Fruit fly (Drosophila melanogaster) whole organism, embryonic: ENCODE data around the gene CG8993.
A peak's percentile ranks its signal among the peaks of the same experiment; 100 is the strongest.

Experiments
- Adf1 ChIP-seq: fragments of 200-800 bp; sonication (Bioruptor generic); IDR thresholded peaks from 2 replicates; pipeline ENCODE4 v1.3.6; 2022; ENCODE audit warnings: missing biosample characterization, missing genetic modification characterization
- Bgb ChIP-seq: fragments of 200-800 bp; sonication (Bioruptor generic); IDR thresholded peaks from 2 replicates; pipeline ENCODE4 v1.3.6; 2022; ENCODE audit warnings: missing biosample characterization, missing genetic modification characterization; ENCODE audit not compliant: partially characterized antibody
- CG10209 ChIP-seq: fragments of 200-800 bp; sonication (Bioruptor generic); optimal IDR thresholded peaks from 3 replicates; lab custom pipeline; 2017; ENCODE audit warnings: missing biosample characterization, mild to moderate bottlenecking, missing genetic modification characterization, missing genetic modification reagents
- CG11504 ChIP-seq: fragments of 200-800 bp; sonication (Bioruptor generic); optimal IDR thresholded peaks from 3 replicates; lab custom pipeline; 2019; ENCODE audit warnings: missing biosample characterization, mild to moderate bottlenecking, missing genetic modification characterization, moderate library complexity
- CG12071 ChIP-seq: fragments of 200-800 bp; sonication (Bioruptor generic); optimal IDR thresholded peaks from 3 replicates; lab custom pipeline; 2018; ENCODE audit warnings: missing biosample characterization, mild to moderate bottlenecking, missing genetic modification characterization
- CG12219 ChIP-seq: fragments of 200-800 bp; sonication (Bioruptor generic); optimal IDR thresholded peaks from 3 replicates; lab custom pipeline; 2018; ENCODE audit warnings: missing biosample characterization, mild to moderate bottlenecking, missing genetic modification characterization
- CG1233 ChIP-seq: fragments of 200-800 bp; sonication (Bioruptor generic); optimal IDR thresholded peaks from 4 replicates; lab custom pipeline; 2018; ENCODE audit warnings: missing biosample characterization, mild to moderate bottlenecking, missing genetic modification characterization
- CG12769 ChIP-seq: fragments of 200-800 bp; sonication (Bioruptor generic); optimal IDR thresholded peaks from 2 replicates; lab custom pipeline; 2019; ENCODE audit warnings: missing biosample characterization, mild to moderate bottlenecking, missing genetic modification characterization, moderate library complexity
- CG13424 ChIP-seq: fragments of 200-800 bp; sonication (Bioruptor generic); optimal IDR thresholded peaks from 2 replicates; lab custom pipeline; 2019; ENCODE audit warnings: missing biosample characterization, mild to moderate bottlenecking, missing genetic modification characterization, moderate library complexity
- CG14710 ChIP-seq: fragments of 200-800 bp; sonication (Bioruptor generic); optimal IDR thresholded peaks from 3 replicates; lab custom pipeline; 2019; ENCODE audit warnings: missing biosample characterization, mild to moderate bottlenecking, missing genetic modification characterization, moderate library complexity
- CG16815 ChIP-seq: fragments of 200-800 bp; sonication (Bioruptor generic); optimal IDR thresholded peaks from 3 replicates; lab custom pipeline; 2017; ENCODE audit warnings: missing biosample characterization, mild to moderate bottlenecking, missing genetic modification characterization
- CG17328 ChIP-seq: fragments of 200-800 bp; sonication (Bioruptor generic); IDR thresholded peaks from 2 replicates; pipeline ENCODE4 v1.3.6; 2022; ENCODE audit warnings: missing biosample characterization, missing genetic modification characterization
- CG17359 ChIP-seq: fragments of 200-800 bp; sonication (Bioruptor generic); optimal IDR thresholded peaks from 3 replicates; lab custom pipeline; 2018; ENCODE audit warnings: missing biosample characterization, mild to moderate bottlenecking, missing genetic modification characterization, moderate library complexity
- CG18476 ChIP-seq: fragments of 200-800 bp; sonication (Bioruptor generic); optimal IDR thresholded peaks from 2 replicates; lab custom pipeline; 2016; ENCODE audit warnings: missing biosample characterization, mild to moderate bottlenecking, missing genetic modification characterization
- CG33213 ChIP-seq: fragments of 200-800 bp; sonication (Bioruptor generic); optimal IDR thresholded peaks from 3 replicates; lab custom pipeline; 2016; ENCODE audit warnings: missing biosample characterization, missing genetic modification characterization
- CG6254 ChIP-seq: fragments of 200-800 bp; sonication (Bioruptor generic); optimal IDR thresholded peaks from 3 replicates; lab custom pipeline; 2017; ENCODE audit warnings: mild to moderate bottlenecking, missing biosample characterization, missing genetic modification reagents, missing genetic modification characterization
- CG8478 ChIP-seq: fragments of >200 bp; optimal IDR thresholded peaks from 2 replicates; lab custom pipeline; 2018
- CTCF ChIP-seq: fragments of 200-800 bp; sonication (Bioruptor generic); optimal IDR thresholded peaks from 2 replicates; lab custom pipeline; 2017; ENCODE audit warnings: missing biosample characterization, mild to moderate bottlenecking, missing genetic modification characterization, moderate library complexity
- D ChIP-seq, 2 experiments: fragments of 200-800 bp in 1 of 2; fragments of >200 bp in 1 of 2; sonication (Bioruptor generic) in 1 of 2; optimal IDR thresholded peaks; 2 replicates in 1 of 2; 3 replicates in 1 of 2; lab custom pipeline; 2017; ENCODE audit warnings: mild to moderate bottlenecking in 1 of 2, missing biosample characterization in 1 of 2, missing genetic modification characterization in 1 of 2, missing genetic modification reagents in 1 of 2
- Dbx ChIP-seq: fragments of 200-800 bp; sonication (Bioruptor generic); IDR thresholded peaks from 3 replicates; pipeline ENCODE4 v1.3.6; 2022; ENCODE audit warnings: missing biosample characterization, missing genetic modification characterization
- Doc2 ChIP-seq: fragments of 200-800 bp; sonication (Bioruptor generic); IDR thresholded peaks from 2 replicates; pipeline ENCODE4 v1.3.6; 2022; ENCODE audit warnings: missing biosample characterization, missing genetic modification characterization
- Ets65A ChIP-seq: fragments of 200-800 bp; sonication (Bioruptor generic); peaks from one replicate; lab custom pipeline; 2016; ENCODE audit warnings: missing biosample characterization, missing genetic modification characterization
- Fer3 ChIP-seq: fragments of 200-800 bp; sonication (Bioruptor generic); optimal IDR thresholded peaks from 2 replicates; lab custom pipeline; 2018; ENCODE audit warnings: missing biosample characterization, mild to moderate bottlenecking, missing genetic modification characterization, moderate library complexity
- H15 ChIP-seq: fragments of 200-800 bp; sonication (Bioruptor generic); IDR thresholded peaks from 3 replicates; pipeline ENCODE4 v1.3.6; 2022; ENCODE audit warnings: missing biosample characterization, missing genetic modification characterization
- Jarid2 ChIP-seq: fragments of 200-800 bp; sonication (Bioruptor generic); optimal IDR thresholded peaks from 3 replicates; lab custom pipeline; 2017; ENCODE audit warnings: mild to moderate bottlenecking, missing biosample characterization, missing genetic modification reagents, missing genetic modification characterization
- Lim3 ChIP-seq: fragments of 200-800 bp; sonication (Bioruptor generic); IDR thresholded peaks from 2 replicates; pipeline ENCODE4 v1.3.6; 2022; ENCODE audit warnings: missing biosample characterization, missing genetic modification characterization
- MESR4 ChIP-seq: fragments of 200-800 bp; sonication (Bioruptor generic); optimal IDR thresholded peaks from 2 replicates; lab custom pipeline; 2018; ENCODE audit warnings: missing biosample characterization, mild to moderate bottlenecking, missing genetic modification characterization, moderate library complexity
- MTF-1 ChIP-seq: fragments of 200-800 bp; sonication (Bioruptor generic); optimal IDR thresholded peaks from 2 replicates; lab custom pipeline; 2018; ENCODE audit warnings: missing biosample characterization, mild to moderate bottlenecking, missing genetic modification characterization, borderline replicate concordance
- Mrtf ChIP-seq: fragments of 200-800 bp; sonication (Bioruptor generic); IDR thresholded peaks from 3 replicates; pipeline ENCODE4 v1.3.6; 2022; ENCODE audit warnings: missing biosample characterization, missing genetic modification characterization
- Myb ChIP-seq: fragments of 200-800 bp; sonication (Bioruptor generic); optimal IDR thresholded peaks from 2 replicates; lab custom pipeline; 2016; ENCODE audit warnings: missing biosample characterization, missing genetic modification characterization
- Optix ChIP-seq: fragments of 200-800 bp; sonication (Bioruptor generic); IDR thresholded peaks from 3 replicates; pipeline ENCODE4 v1.3.6; 2022; ENCODE audit warnings: missing biosample characterization, missing genetic modification characterization
- Sox100B ChIP-seq: fragments of 200-800 bp; sonication (Bioruptor generic); optimal IDR thresholded peaks from 3 replicates; lab custom pipeline; 2018; ENCODE audit warnings: missing biosample characterization, mild to moderate bottlenecking, missing genetic modification characterization
- ase ChIP-seq: fragments of 200-800 bp; sonication (Bioruptor generic); IDR thresholded peaks from 3 replicates; pipeline ENCODE4 v1.3.6; 2022; ENCODE audit warnings: missing biosample characterization, missing genetic modification characterization
- bigmax ChIP-seq: fragments of 200-800 bp; sonication (Bioruptor generic); optimal IDR thresholded peaks from 2 replicates; lab custom pipeline; 2018; ENCODE audit warnings: missing biosample characterization, mild to moderate bottlenecking, missing genetic modification characterization
- corto ChIP-seq: fragments of 200-800 bp; sonication (Bioruptor generic); optimal IDR thresholded peaks from 2 replicates; lab custom pipeline; 2016; ENCODE audit warnings: missing biosample characterization, mild to moderate bottlenecking, missing genetic modification characterization, moderate library complexity
- croc ChIP-seq: fragments of 200-800 bp; sonication (Bioruptor generic); conservative IDR thresholded peaks from 3 replicates; pipeline ENCODE4 v1.3.6; 2022; ENCODE audit warnings: missing biosample characterization, missing genetic modification characterization
- dpn ChIP-seq, 2 experiments: fragments of 200-800 bp; sonication (Bioruptor generic); optimal IDR thresholded peaks; 3 replicates each; lab custom pipeline; 2016; ENCODE audit warnings: missing biosample characterization in 2 of 2, missing genetic modification characterization in 2 of 2
- exex ChIP-seq: fragments of 200-800 bp; sonication (Bioruptor generic); optimal IDR thresholded peaks from 4 replicates; lab custom pipeline; 2018; ENCODE audit warnings: missing biosample characterization, mild to moderate bottlenecking, missing genetic modification characterization, moderate library complexity
- gem ChIP-seq: fragments of 200-800 bp; sonication (Bioruptor generic); optimal IDR thresholded peaks from 2 replicates; lab custom pipeline; 2019; ENCODE audit warnings: missing biosample characterization, mild to moderate bottlenecking, missing genetic modification characterization, moderate library complexity
- jigr1 ChIP-seq: fragments of 200-800 bp; sonication (Bioruptor generic); IDR thresholded peaks from 3 replicates; pipeline ENCODE4 v1.3.6; 2022; ENCODE audit warnings: missing biosample characterization, missing genetic modification characterization
- klu ChIP-seq: fragments of 200-800 bp; sonication (Bioruptor generic); IDR thresholded peaks from 2 replicates; pipeline ENCODE4 v1.3.6; 2022; ENCODE audit warnings: missing biosample characterization, missing genetic modification characterization
- luna ChIP-seq: fragments of 200-800 bp; sonication (Bioruptor generic); optimal IDR thresholded peaks from 2 replicates; lab custom pipeline; 2016; ENCODE audit warnings: missing biosample characterization, missing genetic modification characterization
- pb ChIP-seq: fragments of 200-800 bp; sonication (Bioruptor generic); optimal IDR thresholded peaks from 3 replicates; lab custom pipeline; 2016; ENCODE audit warnings: missing biosample characterization, missing genetic modification characterization
- schlank ChIP-seq: fragments of 200-800 bp; sonication (Bioruptor generic); optimal IDR thresholded peaks from 2 replicates; lab custom pipeline; 2018; ENCODE audit warnings: missing biosample characterization, mild to moderate bottlenecking, missing genetic modification characterization
- scrt ChIP-seq: fragments of 200-800 bp; sonication (Bioruptor generic); optimal IDR thresholded peaks from 2 replicates; lab custom pipeline; 2018; ENCODE audit warnings: missing biosample characterization, mild to moderate bottlenecking, missing genetic modification characterization, moderate library complexity
- slbo ChIP-seq: fragments of 200-800 bp; sonication (Bioruptor generic); IDR thresholded peaks from 2 replicates; pipeline ENCODE4 v1.3.6; 2022; ENCODE audit warnings: missing biosample characterization, missing genetic modification characterization
- twi ChIP-seq: fragments of 200-800 bp; optimal IDR thresholded peaks from 2 replicates; lab custom pipeline; 2019; ENCODE audit warnings: missing biosample characterization, mild to moderate bottlenecking, missing genetic modification characterization, moderate library complexity
- vnd ChIP-seq: fragments of 200-800 bp; sonication (Bioruptor generic); IDR thresholded peaks from 3 replicates; pipeline ENCODE4 v1.3.6; 2022; ENCODE audit warnings: missing biosample characterization, missing genetic modification characterization; ENCODE audit not compliant: partially characterized antibody
- zen2 ChIP-seq: fragments of 200-800 bp; sonication (Bioruptor generic); IDR thresholded peaks from 3 replicates; pipeline ENCODE4 v1.3.6; 2022; ENCODE audit warnings: missing biosample characterization, missing genetic modification characterization; ENCODE audit not compliant: partially characterized antibody

CG8993 gene

dm6 chr3L:2417399-2418040 is 45.5 kb downstream of the CG8993 start (continued):
- no peak for TF ChIP-seq Bgb (GFP tag; lab: Robert Waterston, UW)
- TF ChIP-seq zen2: no peak
- TF ChIP-seq Ets65A (GFP tag; lab: Kevin White, UChicago): peak; percentile 88
- TF ChIP-seq H15 (GFP tag; lab: Robert Waterston, UW): no peak
- no peak for TF ChIP-seq Lim3 (GFP tag; lab: Robert Waterston, UW)
- no peak for TF ChIP-seq Doc2 (GFP tag; lab: Robert Waterston, UW)
- TF ChIP-seq Sox100B (GFP tag; lab: Kevin White, UChicago): peak; percentile 90
- peak; percentile 35 for TF ChIP-seq CG12071 (GFP tag; lab: Kevin White, UChicago)
- TF ChIP-seq vnd: no peak
- TF ChIP-seq D (optimal IDR thresholded peaks at IDR 0.05; lab: Kevin White, UChicago): no peak
- TF ChIP-seq D (GFP tag; optimal IDR thresholded peaks at IDR 0.05; lab: Kevin White, UChicago): peak; percentile 75
- peak; percentile 61 for TF ChIP-seq scrt (GFP tag; lab: Kevin White, UChicago)
- peak; percentile 34 for TF ChIP-seq CG16815 (GFP tag; lab: Kevin White, UChicago)
- peak; percentile 83 for TF ChIP-seq CG10209 (GFP tag; lab: Kevin White, UChicago)
- TF ChIP-seq schlank: no peak
- no peak for TF ChIP-seq Optix (GFP tag; lab: Robert Waterston, UW)
- TF ChIP-seq luna: no peak
- TF ChIP-seq gem: peak; percentile 88
- no peak; the same call in 2 of the 3 replicates for TF ChIP-seq ase (GFP tag; lab: Robert Waterston, UW)
- peak; percentile 64 for TF ChIP-seq corto
- peak; percentile 87 for TF ChIP-seq CG11504 (tag; lab: Kevin White, UChicago)
- TF ChIP-seq dpn (GFP tag; optimal IDR thresholded peaks at IDR 0.05; lab: Kevin White, UChicago): peak; percentile 32 to 70
- TF ChIP-seq CG17359 (tag; lab: Kevin White, UChicago): peak; percentile 78
- peak; percentile 12 for TF ChIP-seq Jarid2
- TF ChIP-seq CG33213 (GFP tag; lab: Kevin White, UChicago): no peak
- no peak for TF ChIP-seq MESR4 (GFP tag; lab: Kevin White, UChicago)
- TF ChIP-seq klu (GFP tag; lab: Robert Waterston, UW): peak; percentile 29; the same call in 1 of the 2 replicates
- TF ChIP-seq bigmax (GFP tag; lab: Kevin White, UChicago): no peak
- peak; percentile 71 for TF ChIP-seq CG14710
- TF ChIP-seq twi: peak; percentile 59
- TF ChIP-seq CG18476 (GFP tag; lab: Kevin White, UChicago): peak; percentile 47
- TF ChIP-seq jigr1 (GFP tag; lab: Robert Waterston, UW): no peak
- TF ChIP-seq Fer3 (tag; lab: Kevin White, UChicago): peak; percentile 61
- no peak for TF ChIP-seq Myb (GFP tag; lab: Kevin White, UChicago)
- TF ChIP-seq CG6254 (GFP tag; lab: Kevin White, UChicago): peak; percentile 71
- peak; percentile 50; the same call in 2 of the 3 replicates for TF ChIP-seq croc (GFP tag; lab: Robert Waterston, UW)
- peak; percentile 9 for TF ChIP-seq exex
- peak; percentile 55 for TF ChIP-seq slbo (GFP tag; lab: Robert Waterston, UW)
- peak; percentile 87 for TF ChIP-seq CG13424
- TF ChIP-seq Mrtf: 0 out of 3 replicates have a peak, but pooled peaks have one; percentile 43
- no peak for TF ChIP-seq MTF-1 (GFP tag; lab: Kevin White, UChicago)
- TF ChIP-seq pb (GFP tag; lab: Kevin White, UChicago): no peak
- peak; percentile 63 for TF ChIP-seq CG1233 (GFP tag; lab: Kevin White, UChicago)
- peak; percentile 22 for TF ChIP-seq CG12769 (tag; lab: Kevin White, UChicago)
- no peak for TF ChIP-seq Adf1 (GFP tag; lab: Robert Waterston, UW)
- no peak for TF ChIP-seq CTCF (GFP tag; lab: Kevin White, UChicago)
- TF ChIP-seq CG12219 (GFP tag; lab: Kevin White, UChicago): peak; percentile 63
- TF ChIP-seq CG17328 (GFP tag; lab: Robert Waterston, UW): peak; percentile 29; the same call in 1 of the 2 replicates
- no peak for TF ChIP-seq Dbx (GFP tag; lab: Robert Waterston, UW)
- TF ChIP-seq CG8478 (lab: Kevin White, UChicago): no peak
